Fruit fly (Drosophila melanogaster): ENCODE measurements around the gene CG11768.

- no peak for TF ChIP-seq Dll (optimal IDR thresholded peaks at IDR 0.05)
- TF ChIP-seq usp (GFP tag; optimal IDR thresholded peaks at IDR 0.05) = no peak
- TF ChIP-seq EcR (GFP tag; optimal IDR thresholded peaks at IDR 0.05) = no peak
- no peak for TF ChIP-seq psq (optimal IDR thresholded peaks at IDR 0.05)
Observed at dm6 chr3R:8718898-8719297, 49.1 kb downstream of the CG11768 start, which contains the start of gene CG11760.

Measured in whole organism.